Fruit fly (Drosophila melanogaster) whole organism, adult: ENCODE measurements around the gene Traf6.

Experiments used
- CG11617 ChIP-seq: fragments of 200-800 bp; sonication (Bioruptor generic); optimal IDR thresholded peaks from 2 replicates; lab custom pipeline; 2017; ENCODE audit warnings: mild to moderate bottlenecking, missing biosample characterization, missing genetic modification reagents, missing genetic modification characterization
- CG12768 ChIP-seq: fragments of 200-800 bp; sonication (Bioruptor generic); optimal IDR thresholded peaks from 2 replicates; lab custom pipeline; 2017; ENCODE audit warnings: missing biosample characterization, missing genetic modification characterization, mild to moderate bottlenecking, moderate library complexity, missing genetic modification reagents
- CG14711 ChIP-seq: fragments of 200-800 bp; sonication (Bioruptor generic); optimal IDR thresholded peaks from 2 replicates; lab custom pipeline; 2018; ENCODE audit warnings: missing biosample characterization, mild to moderate bottlenecking, missing genetic modification characterization, moderate library complexity
- CG1620 ChIP-seq: fragments of 200-800 bp; sonication (Bioruptor generic); optimal IDR thresholded peaks from 2 replicates; lab custom pipeline; 2016; ENCODE audit warnings: missing biosample characterization, missing genetic modification characterization
- CG33017 ChIP-seq: fragments of 200-800 bp; sonication (Bioruptor generic); optimal IDR thresholded peaks from 2 replicates; lab custom pipeline; 2018; ENCODE audit warnings: missing biosample characterization, mild to moderate bottlenecking, missing genetic modification characterization, moderate library complexity
- CG5204 ChIP-seq: fragments of 200-800 bp; sonication (Bioruptor generic); optimal IDR thresholded peaks from 2 replicates; lab custom pipeline; 2016; ENCODE audit warnings: missing biosample characterization, missing genetic modification characterization
- CG7045 ChIP-seq: fragments of 200-800 bp; sonication (Bioruptor generic); optimal IDR thresholded peaks from 2 replicates; lab custom pipeline; 2017; ENCODE audit warnings: missing biosample characterization, mild to moderate bottlenecking, missing genetic modification characterization
- CG7101 ChIP-seq: fragments of 200-800 bp; sonication (Bioruptor generic); optimal IDR thresholded peaks from 2 replicates; lab custom pipeline; 2018; ENCODE audit warnings: missing biosample characterization, mild to moderate bottlenecking, missing genetic modification characterization, moderate library complexity
- Clk ChIP-seq: fragments of 200-800 bp; sonication (Bioruptor generic); optimal IDR thresholded peaks from 2 replicates; lab custom pipeline; 2017; ENCODE audit warnings: missing biosample characterization, missing genetic modification characterization
- Crg-1 ChIP-seq: fragments of 200-800 bp; sonication (Bioruptor generic); optimal IDR thresholded peaks from 2 replicates; lab custom pipeline; 2016; ENCODE audit warnings: missing biosample characterization, missing genetic modification characterization
- Hr96 ChIP-seq: fragments of 200-800 bp; sonication (Bioruptor generic); optimal IDR thresholded peaks from 2 replicates; lab custom pipeline; 2016; ENCODE audit warnings: missing biosample characterization, missing genetic modification characterization
- Mnt ChIP-seq: fragments of 200-800 bp; sonication (Bioruptor generic); optimal IDR thresholded peaks from 2 replicates; lab custom pipeline; 2016; ENCODE audit warnings: missing biosample characterization, mild to moderate bottlenecking, missing genetic modification characterization
- bab1 ChIP-seq: fragments of 200-800 bp; sonication (Bioruptor generic); optimal IDR thresholded peaks from 3 replicates; lab custom pipeline; 2019; ENCODE audit warnings: missing biosample characterization, mild to moderate bottlenecking, missing genetic modification characterization, moderate library complexity
- cic ChIP-seq: fragments of 200-800 bp; sonication (Bioruptor generic); optimal IDR thresholded peaks from 2 replicates; lab custom pipeline; 2017; ENCODE audit warnings: missing biosample characterization, mild to moderate bottlenecking, missing genetic modification characterization, moderate library complexity
- cnc ChIP-seq, 2 experiments: fragments of >200 bp; optimal IDR thresholded peaks; 2 replicates each; lab custom pipeline; 2017
- kay ChIP-seq: fragments of 200-800 bp; sonication (Bioruptor generic); peaks from one replicate; lab custom pipeline; 2016; ENCODE audit warnings: missing biosample characterization, missing genetic modification characterization, borderline replicate concordance
- ovo ChIP-seq: fragments of 200-800 bp; sonication (Bioruptor generic); optimal IDR thresholded peaks from 2 replicates; lab custom pipeline; 2016; ENCODE audit warnings: missing biosample characterization, missing genetic modification characterization
- pad ChIP-seq: fragments of 200-800 bp; sonication (Bioruptor generic); optimal IDR thresholded peaks from 3 replicates; lab custom pipeline; 2017; ENCODE audit warnings: missing biosample characterization, missing genetic modification characterization, mild to moderate bottlenecking, moderate library complexity, missing genetic modification reagents
- tj ChIP-seq: fragments of 200-800 bp; sonication (Bioruptor generic); optimal IDR thresholded peaks from 3 replicates; lab custom pipeline; 2017; ENCODE audit warnings: missing biosample characterization, mild to moderate bottlenecking, missing genetic modification characterization, moderate library complexity
- toe ChIP-seq: fragments of 200-800 bp; sonication (Bioruptor generic); optimal IDR thresholded peaks from 2 replicates; lab custom pipeline; 2016; ENCODE audit warnings: missing biosample characterization, missing genetic modification characterization

Traf6 gene

DNA sequence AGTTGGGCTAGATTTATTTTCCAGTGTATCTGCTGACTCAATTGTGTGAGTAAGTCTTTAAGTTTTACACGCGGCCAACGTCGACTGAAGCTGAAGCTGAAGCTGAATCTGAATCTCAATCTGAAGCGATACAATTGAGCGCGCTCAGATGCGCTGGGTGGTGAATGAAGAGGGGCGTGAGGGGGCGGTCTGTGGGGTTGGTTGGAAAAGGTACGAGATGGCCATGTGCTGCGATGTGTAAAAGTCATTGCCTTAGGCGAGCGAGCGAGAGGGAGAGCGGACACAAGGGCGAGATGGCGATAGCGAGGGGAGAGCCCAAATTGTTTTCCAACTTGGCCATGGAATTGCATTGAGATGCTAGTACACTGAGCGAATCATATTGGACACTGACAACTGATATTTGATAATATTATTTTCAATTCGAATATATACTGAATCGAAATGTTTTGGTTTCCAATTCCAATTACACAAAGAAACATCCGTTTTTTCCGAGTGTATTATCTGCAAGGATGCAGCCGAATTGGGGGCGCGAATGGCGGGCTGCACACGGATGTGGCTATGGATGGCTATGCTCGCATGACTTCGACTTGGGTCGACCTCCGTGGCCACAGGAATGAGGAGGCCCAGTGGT is 39.5 kb upstream of the Traf6 start:
- TF ChIP-seq CG14711 (tag; lab: Kevin White, UChicago) (no peak), CG5204 (GFP tag; lab: Kevin White, UChicago) (no peak), pad (GFP tag; lab: Kevin White, UChicago) (no peak), Mnt (GFP tag; lab: Kevin White, UChicago) (no peak), bab1 (GFP tag; lab: Kevin White, UChicago) (no peak), cnc (optimal IDR thresholded peaks at IDR 0.05; lab: Kevin White, UChicago) (no peak), CG7101 (tag; lab: Kevin White, UChicago) (no peak), tj (GFP tag; lab: Kevin White, UChicago) (no peak), Hr96 (GFP tag; lab: Kevin White, UChicago) (no peak), cic (GFP tag; lab: Kevin White, UChicago) (no peak), CG33017 (tag; lab: Kevin White, UChicago) (no peak), CG7045 (GFP tag; lab: Kevin White, UChicago) (no peak), CG12768 (no peak)

DNA sequence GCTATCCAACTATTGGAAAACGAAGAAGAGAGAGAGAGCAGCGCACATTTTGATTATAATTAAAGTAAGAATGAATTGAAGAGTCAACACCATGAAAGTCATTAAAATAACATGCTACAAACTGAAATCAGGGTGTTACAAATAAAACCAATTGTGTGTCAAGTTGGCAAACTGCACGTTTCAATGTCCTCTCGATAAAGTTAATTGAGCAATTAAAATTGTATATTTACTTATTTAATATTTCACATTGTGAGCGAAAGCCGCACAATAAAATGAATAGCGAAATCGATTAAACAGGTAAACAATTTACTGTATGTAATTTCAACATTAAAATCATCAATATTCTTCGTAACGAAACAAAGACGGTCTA is 39.0 kb upstream of the Traf6 start:
- TF ChIP-seq pad (GFP tag; lab: Kevin White, UChicago) (no peak), cnc (optimal IDR thresholded peaks at IDR 0.05; lab: Kevin White, UChicago) (no peak), ovo (GFP tag; lab: Kevin White, UChicago) (no peak), CG1620 (no peak), Crg-1 (no peak), CG7101 (tag; lab: Kevin White, UChicago) (no peak), Clk (GFP tag; lab: Kevin White, UChicago) (no peak), toe (GFP tag; lab: Kevin White, UChicago) (no peak), CG33017 (tag; lab: Kevin White, UChicago) (no peak), cic (GFP tag; lab: Kevin White, UChicago) (no peak), bab1 (GFP tag; lab: Kevin White, UChicago) (no peak), CG7045 (GFP tag; lab: Kevin White, UChicago) (no peak), CG11617 (no peak), tj (GFP tag; lab: Kevin White, UChicago) (no peak)

DNA sequence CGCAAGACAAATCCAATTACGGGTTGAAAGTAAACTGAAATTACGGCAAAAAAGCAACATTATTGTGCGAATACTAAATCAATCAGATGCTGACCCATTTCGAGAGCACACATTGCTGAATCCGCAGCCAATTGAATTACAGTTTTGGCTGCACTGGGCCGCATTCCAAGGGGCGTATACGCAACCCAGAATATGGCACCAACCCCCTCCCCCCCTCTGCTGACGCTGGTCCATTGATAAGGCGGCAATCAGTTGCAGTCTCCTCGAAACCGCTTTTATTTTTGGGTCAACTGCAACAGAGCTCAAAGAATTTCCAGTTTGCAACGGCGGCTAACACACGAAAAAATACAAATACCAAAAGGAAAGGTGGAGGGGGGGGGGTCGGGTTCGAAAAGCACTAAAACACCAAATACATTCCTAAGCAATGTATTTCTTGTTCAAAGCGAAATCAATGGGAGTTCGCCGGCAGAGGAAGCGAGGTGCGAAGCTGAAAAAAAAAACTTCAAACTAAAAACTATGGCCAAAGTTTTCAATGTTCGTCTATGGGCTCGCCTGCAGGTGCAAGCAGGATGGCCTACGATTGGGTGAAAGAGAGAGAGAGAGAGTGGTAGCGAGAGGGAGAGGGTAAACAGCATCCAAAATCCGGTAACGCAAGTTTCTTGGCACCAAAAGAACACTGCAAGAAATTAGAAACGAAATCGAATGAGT is 38.4 kb upstream of the Traf6 start:
- no peak for TF ChIP-seq toe (GFP tag; lab: Kevin White, UChicago)
- no peak for TF ChIP-seq tj (GFP tag; lab: Kevin White, UChicago)
- no peak for TF ChIP-seq CG7101 (tag; lab: Kevin White, UChicago)
- no peak for TF ChIP-seq CG33017 (tag; lab: Kevin White, UChicago)
- no peak for TF ChIP-seq Mnt (GFP tag; lab: Kevin White, UChicago)
- no peak for TF ChIP-seq Clk (GFP tag; lab: Kevin White, UChicago)
- no peak for TF ChIP-seq CG14711 (tag; lab: Kevin White, UChicago)
- TF ChIP-seq Crg-1 = no peak
- no peak for TF ChIP-seq CG11617

DNA sequence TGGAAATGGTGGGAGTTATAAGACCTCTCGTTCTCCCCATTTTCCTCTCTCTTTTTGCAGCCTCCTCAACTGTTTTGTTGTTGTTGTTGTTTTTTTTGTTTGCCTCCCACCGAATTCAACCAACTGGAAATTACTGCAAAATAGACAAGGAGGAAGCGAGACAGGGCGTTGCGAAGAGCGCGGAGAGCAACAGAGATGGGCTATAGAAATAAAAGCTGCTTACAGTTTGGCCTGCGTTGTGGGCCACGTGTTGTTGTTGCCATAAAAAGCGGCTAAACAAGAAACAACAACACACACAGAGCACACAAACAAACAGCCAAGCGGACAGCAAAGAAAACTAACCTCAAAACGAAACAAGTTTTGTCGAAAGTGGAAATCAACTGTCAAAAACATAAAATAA is 37.4 kb upstream of the Traf6 start:
- TF ChIP-seq ovo (GFP tag; lab: Kevin White, UChicago) (no peak), CG33017 (tag; lab: Kevin White, UChicago) (no peak), toe (GFP tag; lab: Kevin White, UChicago) (no peak), Mnt (GFP tag; lab: Kevin White, UChicago) (no peak), CG11617 (no peak), CG12768 (no peak), CG7045 (GFP tag; lab: Kevin White, UChicago) (no peak), CG7101 (tag; lab: Kevin White, UChicago) (no peak), CG14711 (tag; lab: Kevin White, UChicago) (no peak), Crg-1 (no peak), pad (GFP tag; lab: Kevin White, UChicago) (no peak), kay (GFP tag; lab: Kevin White, UChicago) (no peak), Clk (GFP tag; lab: Kevin White, UChicago) (no peak), CG5204 (GFP tag; lab: Kevin White, UChicago) (no peak), CG1620 (no peak), cnc (optimal IDR thresholded peaks at IDR 0.05; lab: Kevin White, UChicago) (no peak), Hr96 (GFP tag; lab: Kevin White, UChicago) (no peak), tj (GFP tag; lab: Kevin White, UChicago) (no peak), cic (GFP tag; lab: Kevin White, UChicago) (no peak), bab1 (GFP tag; lab: Kevin White, UChicago) (no peak)

DNA sequence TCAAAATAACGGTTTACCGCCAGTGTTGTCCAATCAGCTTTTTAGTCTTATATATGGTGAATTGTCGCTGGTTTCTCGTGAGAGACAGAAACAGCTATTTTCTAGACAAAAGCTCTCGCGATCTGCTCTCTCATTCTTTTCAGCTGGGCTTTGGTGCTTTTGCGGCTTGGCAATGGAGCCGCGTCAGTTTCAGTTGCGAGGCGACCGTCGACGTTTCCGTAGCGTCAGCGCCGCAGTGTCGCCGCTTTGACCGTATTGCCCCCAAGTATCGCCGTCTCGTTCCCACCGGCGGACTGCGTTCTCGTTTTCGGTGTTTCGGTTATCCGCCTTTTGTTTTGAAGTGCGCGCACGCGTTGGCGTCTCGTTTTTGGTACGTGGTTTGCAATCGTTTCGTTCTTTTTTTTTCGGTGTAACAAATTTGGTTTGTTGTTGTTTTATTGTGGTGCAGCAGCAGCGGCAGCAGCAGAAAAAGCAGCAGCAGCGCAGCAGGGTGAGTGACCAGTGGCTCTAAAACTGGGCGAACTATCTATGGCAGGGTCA is 35.9 kb upstream of the Traf6 start:
- peak; percentile 8 for TF ChIP-seq pad (GFP tag; lab: Kevin White, UChicago)
- peak; percentile 74 for TF ChIP-seq tj (GFP tag; lab: Kevin White, UChicago)
- TF ChIP-seq CG33017 (tag; lab: Kevin White, UChicago) = no peak
- peak; percentile 87 for TF ChIP-seq bab1 (GFP tag; lab: Kevin White, UChicago)
- TF ChIP-seq Hr96 (GFP tag; lab: Kevin White, UChicago) = no peak
- TF ChIP-seq CG1620 = peak; percentile 18
- TF ChIP-seq Crg-1 = no peak
- no peak for TF ChIP-seq CG11617
- no peak for TF ChIP-seq CG5204 (GFP tag; lab: Kevin White, UChicago)
- TF ChIP-seq kay (GFP tag; lab: Kevin White, UChicago) = peak; percentile 85
- no peak for TF ChIP-seq CG14711 (tag; lab: Kevin White, UChicago)
- peak; percentile 28 for TF ChIP-seq CG12768
- TF ChIP-seq CG7101 (tag; lab: Kevin White, UChicago) = peak; percentile 22
- peak; percentile 90 for TF ChIP-seq ovo (GFP tag; lab: Kevin White, UChicago)
- TF ChIP-seq Mnt (GFP tag; lab: Kevin White, UChicago) = peak; percentile 16
- no peak for TF ChIP-seq Clk (GFP tag; lab: Kevin White, UChicago)
- peak; percentile 30 for TF ChIP-seq toe (GFP tag; lab: Kevin White, UChicago)
- no peak for TF ChIP-seq CG7045 (GFP tag; lab: Kevin White, UChicago)
- no peak for TF ChIP-seq cnc (optimal IDR thresholded peaks at IDR 0.05; lab: Kevin White, UChicago)
- TF ChIP-seq cic (GFP tag; lab: Kevin White, UChicago) = no peak
